Worm (Caenorhabditis elegans): Measurements from ENCODE around the gene magu-4.

- TF ChIP-seq daf-19 (GFP tag; conservative IDR thresholded peaks at IDR 0.05) (no peak), ztf-11 (tag; optimal IDR thresholded peaks at IDR 0.05) (no peak), nhr-48 (tag; optimal IDR thresholded peaks at IDR 0.05) (no peak), dmd-8 (GFP tag; IDR thresholded peaks at IDR 0.05) (no peak), ces-1 (GFP tag; optimal IDR thresholded peaks at IDR 0.05) (no peak), nhr-10 (tag; optimal IDR thresholded peaks at IDR 0.05) (no peak)
Measured at ce11 chrIV:10047108-10047507, 37.6 kb downstream of the magu-4 start, which contains the start of gene T04B2.3.
